Worm (Caenorhabditis elegans): Measurements from ENCODE around the gene C18A11.1.

DNA sequence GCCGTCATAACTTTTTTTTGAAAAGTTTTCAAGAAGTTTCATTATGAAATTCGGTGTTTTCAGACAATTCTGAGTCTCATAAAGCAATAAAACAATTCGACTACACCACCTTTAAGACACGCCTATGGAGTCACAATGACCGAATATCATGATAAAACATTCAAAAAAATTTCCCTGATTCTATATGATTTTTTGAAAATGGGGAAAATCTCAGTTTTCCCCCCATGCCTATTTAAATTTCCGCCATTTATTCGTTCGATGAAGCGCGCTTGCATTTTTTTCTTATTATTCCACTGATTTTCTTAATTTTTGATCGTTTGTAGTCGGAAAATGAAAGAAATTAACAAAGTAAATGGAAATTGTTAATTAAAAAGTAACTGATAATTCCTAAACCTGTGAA is 41.6 kb upstream of the C18A11.1 start:
- TF ChIP-seq tag-97 (GFP tag; IDR thresholded peaks at IDR 0.05) (no peak), unc-39 (tag; optimal IDR thresholded peaks at IDR 0.05) (no peak), duxl-1 (tag; optimal IDR thresholded peaks at IDR 0.05; ENCODE audit: poor library complexity) (no peak), dmd-6 (GFP tag; IDR thresholded peaks at IDR 0.05) (no peak), mdl-1 (tag; optimal IDR thresholded peaks at IDR 0.05) (no peak), snpc-1.2 (GFP tag; IDR thresholded peaks at IDR 0.05) (no peak), dpl-1 (GFP tag; optimal IDR thresholded peaks at IDR 0.05) (no peak), unc-130 (GFP tag; optimal IDR thresholded peaks at IDR 0.05) (no peak), fkh-10 (GFP tag; optimal IDR thresholded peaks at IDR 0.05) (no peak), ama-1 (optimal IDR thresholded peaks at IDR 0.05) (no peak), nhr-11 (tag; optimal IDR thresholded peaks at IDR 0.05) (no peak), ceh-82 (tag; optimal IDR thresholded peaks at IDR 0.05) (no peak)
